Fruit fly (Drosophila melanogaster) whole organism, prepupa: ENCODE measurements around the gene pit.

Source experiments
- Blimp-1 ChIP-seq: fragments of 200-800 bp; sonication (Bioruptor generic); optimal IDR thresholded peaks from 3 replicates; lab custom pipeline; 2017; ENCODE audit warnings: missing biosample characterization, missing genetic modification characterization, mild to moderate bottlenecking, moderate library complexity, missing genetic modification reagents
- CG10631 ChIP-seq: fragments of 200-800 bp; sonication (Bioruptor generic); optimal IDR thresholded peaks from 2 replicates; lab custom pipeline; 2016; ENCODE audit warnings: missing biosample characterization, missing genetic modification characterization
- CG11294 ChIP-seq: fragments of 200-800 bp; sonication (Bioruptor generic); IDR thresholded peaks from 2 replicates; pipeline ENCODE4 v1.3.6; 2022; ENCODE audit warnings: missing biosample characterization, missing genetic modification characterization
- CG11902 ChIP-seq: fragments of 200-800 bp; sonication (Bioruptor generic); optimal IDR thresholded peaks from 3 replicates; lab custom pipeline; 2016; ENCODE audit warnings: missing biosample characterization, missing genetic modification characterization
- CG15336 ChIP-seq: fragments of 200-800 bp; sonication (Bioruptor generic); IDR thresholded peaks from 2 replicates; pipeline ENCODE4 v1.3.6; 2022; ENCODE audit warnings: missing biosample characterization, missing genetic modification characterization
- CG16779 ChIP-seq: fragments of 200-800 bp; sonication (Bioruptor generic); optimal IDR thresholded peaks from 3 replicates; lab custom pipeline; 2017; ENCODE audit warnings: missing biosample characterization, mild to moderate bottlenecking, missing genetic modification characterization
- CG3032 ChIP-seq: fragments of 200-800 bp; optimal IDR thresholded peaks from 2 replicates; lab custom pipeline; 2019; ENCODE audit warnings: missing biosample characterization, mild to moderate bottlenecking, missing genetic modification characterization, moderate library complexity
- CG31627 ChIP-seq: fragments of 200-800 bp; sonication (Bioruptor generic); optimal IDR thresholded peaks from 3 replicates; lab custom pipeline; 2016; ENCODE audit warnings: missing biosample characterization, missing genetic modification characterization
- CG32006 ChIP-seq: fragments of 200-800 bp; sonication (Bioruptor generic); optimal IDR thresholded peaks from 3 replicates; lab custom pipeline; 2017; ENCODE audit warnings: missing biosample characterization, mild to moderate bottlenecking, missing genetic modification characterization
- CG34406 ChIP-seq: fragments of 200-800 bp; sonication (Bioruptor generic); optimal IDR thresholded peaks from 3 replicates; lab custom pipeline; 2016; ENCODE audit warnings: missing biosample characterization, missing genetic modification characterization
- CG3919 ChIP-seq: fragments of 200-800 bp; sonication (Bioruptor generic); optimal IDR thresholded peaks from 3 replicates; lab custom pipeline; 2016; ENCODE audit warnings: missing biosample characterization, missing genetic modification characterization
- CG6163 ChIP-seq: fragments of 200-800 bp; sonication (Bioruptor generic); IDR thresholded peaks from 3 replicates; pipeline ENCODE4 v1.3.6; 2022; ENCODE audit warnings: missing biosample characterization, missing genetic modification characterization
- CG6792 ChIP-seq: fragments of 200-800 bp; sonication (Bioruptor generic); optimal IDR thresholded peaks from 3 replicates; lab custom pipeline; 2016; ENCODE audit warnings: missing biosample characterization, missing genetic modification characterization
- CG6808 ChIP-seq: fragments of 200-800 bp; sonication (Bioruptor generic); optimal IDR thresholded peaks from 3 replicates; lab custom pipeline; 2017; ENCODE audit warnings: missing biosample characterization, missing genetic modification characterization, mild to moderate bottlenecking, moderate library complexity, missing genetic modification reagents
- CG6854 ChIP-seq: fragments of 200-800 bp; sonication (Bioruptor generic); optimal IDR thresholded peaks from 2 replicates; lab custom pipeline; 2017; ENCODE audit warnings: missing biosample characterization, mild to moderate bottlenecking, missing genetic modification characterization
- CG7368 ChIP-seq: fragments of 200-800 bp; sonication (Bioruptor generic); optimal IDR thresholded peaks from 3 replicates; lab custom pipeline; 2016; ENCODE audit warnings: missing biosample characterization, missing genetic modification characterization
- CG8119 ChIP-seq: fragments of 200-800 bp; sonication (Bioruptor generic); IDR thresholded peaks from 3 replicates; pipeline ENCODE4 v1.3.6; 2022; ENCODE audit warnings: missing biosample characterization, missing genetic modification characterization
- CG8319 ChIP-seq: fragments of 200-800 bp; sonication (Bioruptor generic); optimal IDR thresholded peaks from 3 replicates; lab custom pipeline; 2016; ENCODE audit warnings: missing biosample characterization, missing genetic modification characterization
- Eip75B ChIP-seq: fragments of 200-800 bp; sonication (Bioruptor generic); optimal IDR thresholded peaks from 3 replicates; lab custom pipeline; 2016; ENCODE audit warnings: missing biosample characterization, missing genetic modification characterization
- Eip78C ChIP-seq: fragments of 200-800 bp; sonication (Bioruptor generic); peaks from one replicate; lab custom pipeline; 2016; ENCODE audit warnings: missing biosample characterization, missing genetic modification characterization
- Ets96B ChIP-seq: fragments of 200-800 bp; optimal IDR thresholded peaks from 2 replicates; lab custom pipeline; 2019; ENCODE audit warnings: missing biosample characterization, mild to moderate bottlenecking, missing genetic modification characterization, moderate library complexity
- Gug ChIP-seq: fragments of 200-800 bp; sonication (Bioruptor generic); IDR thresholded peaks from 2 replicates; pipeline ENCODE4 v1.3.6; 2022; ENCODE audit warnings: missing biosample characterization, missing genetic modification characterization
- Hr38 ChIP-seq: sonication (Bioruptor generic); optimal IDR thresholded peaks from 2 replicates; lab custom pipeline; 2016; ENCODE audit warnings: missing biosample characterization, missing genetic modification characterization
- Hr39 ChIP-seq: fragments of 200-800 bp; sonication (Bioruptor generic); optimal IDR thresholded peaks from 2 replicates; lab custom pipeline; 2016; ENCODE audit warnings: missing biosample characterization, missing genetic modification characterization
- Hr4 ChIP-seq: fragments of 200-800 bp; sonication (Bioruptor generic); optimal IDR thresholded peaks from 3 replicates; lab custom pipeline; 2016; ENCODE audit warnings: missing biosample characterization, missing genetic modification characterization
- Lpt ChIP-seq: fragments of 200-800 bp; sonication (Bioruptor generic); optimal IDR thresholded peaks from 3 replicates; lab custom pipeline; 2016; ENCODE audit warnings: missing biosample characterization, missing genetic modification characterization
- Sox102F ChIP-seq: fragments of 200-800 bp; sonication (Bioruptor generic); optimal IDR thresholded peaks from 2 replicates; lab custom pipeline; 2016; ENCODE audit warnings: missing biosample characterization, mild to moderate bottlenecking, missing genetic modification characterization
- Sox14 ChIP-seq: fragments of 200-800 bp; sonication (Bioruptor generic); optimal IDR thresholded peaks from 3 replicates; lab custom pipeline; 2016; ENCODE audit warnings: missing biosample characterization, missing genetic modification characterization
- Sox15 ChIP-seq: fragments of 200-800 bp; sonication (Bioruptor generic); optimal IDR thresholded peaks from 3 replicates; lab custom pipeline; 2016; ENCODE audit warnings: missing biosample characterization, missing genetic modification characterization
- achi ChIP-seq: fragments of 200-800 bp; sonication (Bioruptor generic); optimal IDR thresholded peaks from 3 replicates; lab custom pipeline; 2016; ENCODE audit warnings: missing biosample characterization, missing genetic modification characterization
- cyc ChIP-seq: fragments of 200-800 bp; sonication (Bioruptor generic); optimal IDR thresholded peaks from 3 replicates; lab custom pipeline; 2016; ENCODE audit warnings: missing biosample characterization, missing genetic modification characterization
- dac ChIP-seq: fragments of 200-800 bp; sonication (Bioruptor generic); optimal IDR thresholded peaks from 2 replicates; lab custom pipeline; 2017; ENCODE audit warnings: missing biosample characterization, mild to moderate bottlenecking, missing genetic modification characterization
- dsx ChIP-seq: fragments of 200-800 bp; optimal IDR thresholded peaks from 3 replicates; lab custom pipeline; 2019; ENCODE audit warnings: missing biosample characterization, mild to moderate bottlenecking, missing genetic modification characterization, moderate library complexity; ENCODE audit not compliant: poor library complexity, severe bottlenecking
- eg ChIP-seq: fragments of 200-800 bp; sonication (Bioruptor generic); IDR thresholded peaks from 3 replicates; pipeline ENCODE4 v1.3.6; 2022; ENCODE audit warnings: missing biosample characterization, missing genetic modification characterization
- esn ChIP-seq: fragments of 200-800 bp; sonication (Bioruptor generic); optimal IDR thresholded peaks from 2 replicates; lab custom pipeline; 2016; ENCODE audit warnings: missing biosample characterization, mild to moderate bottlenecking, missing genetic modification characterization, moderate library complexity
- fd85E ChIP-seq: fragments of 200-800 bp; sonication (Bioruptor generic); optimal IDR thresholded peaks from 3 replicates; lab custom pipeline; 2016; ENCODE audit warnings: missing biosample characterization, missing genetic modification characterization
- lz ChIP-seq: fragments of 200-800 bp; sonication (Bioruptor generic); optimal IDR thresholded peaks from 3 replicates; lab custom pipeline; 2016; ENCODE audit warnings: missing biosample characterization, missing genetic modification characterization
- net ChIP-seq: fragments of 200-800 bp; sonication (Bioruptor generic); optimal IDR thresholded peaks from 3 replicates; lab custom pipeline; 2016; ENCODE audit warnings: missing biosample characterization, missing genetic modification characterization
- pdm3 ChIP-seq: fragments of 200-800 bp; sonication (Bioruptor generic); optimal IDR thresholded peaks from 3 replicates; lab custom pipeline; 2016; ENCODE audit warnings: missing biosample characterization, missing genetic modification characterization
- salr ChIP-seq, 2 experiments: fragments of 200-800 bp; sonication (Bioruptor generic); optimal IDR thresholded peaks; 3 replicates each; lab custom pipeline; 2016 to 2018; ENCODE audit warnings: missing biosample characterization in 2 of 2, missing genetic modification characterization in 2 of 2, mild to moderate bottlenecking in 1 of 2
- svp ChIP-seq: fragments of 200-800 bp; sonication (Bioruptor generic); peaks from one replicate; lab custom pipeline; 2016; ENCODE audit warnings: missing biosample characterization, missing genetic modification characterization
- topi ChIP-seq: fragments of 200-800 bp; sonication (Bioruptor generic); optimal IDR thresholded peaks from 3 replicates; lab custom pipeline; 2016; ENCODE audit warnings: missing biosample characterization, missing genetic modification characterization

The pit gene

DNA sequence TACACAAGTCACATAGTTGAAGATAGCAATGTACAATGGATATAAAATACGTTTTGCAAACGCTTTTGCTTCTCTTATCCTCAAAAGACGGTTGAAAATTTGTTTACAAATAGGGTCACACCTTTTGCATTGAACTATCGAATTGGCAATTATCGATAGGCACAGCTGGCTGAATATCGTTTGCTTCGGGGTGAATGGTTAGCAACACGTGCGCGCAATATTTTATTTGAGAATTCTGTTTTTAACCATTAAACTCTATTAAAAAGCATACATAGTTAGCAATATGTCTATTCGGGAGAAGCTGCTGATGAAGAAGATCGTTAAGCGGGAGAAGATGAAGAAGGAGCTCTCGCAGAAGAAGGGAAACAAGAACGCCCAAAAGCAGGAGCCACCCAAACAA is 1.5 kb downstream of the pit start:
- no peak for TF ChIP-seq dsx (GFP tag; lab: Kevin White, UChicago)
- TF ChIP-seq CG10631 (GFP tag; lab: Kevin White, UChicago): no peak
- no peak for TF ChIP-seq Sox15 (GFP tag; lab: Kevin White, UChicago)
- TF ChIP-seq, all 60 proteins: peak for 0

DNA sequence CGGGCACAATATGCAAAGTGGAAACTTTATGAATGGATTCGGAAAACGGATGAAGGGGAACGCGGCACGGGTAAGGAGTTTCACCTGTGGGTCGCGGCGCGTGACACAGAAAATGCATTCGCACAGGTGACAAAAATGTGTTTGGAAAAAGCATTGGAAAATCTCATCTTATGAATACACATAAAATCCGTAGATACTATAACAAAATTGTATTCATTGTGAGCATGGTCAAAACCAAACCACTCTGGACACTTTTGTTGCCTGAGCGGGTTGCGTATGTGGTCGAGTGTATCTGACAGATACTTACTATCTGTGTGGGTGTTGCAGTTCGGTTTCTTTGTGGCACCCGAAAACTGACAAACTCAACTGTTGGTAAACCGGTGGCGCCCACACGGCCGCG is 5.4 kb downstream of the pit start:
- no peak for TF ChIP-seq CG8319 (GFP tag; lab: Kevin White, UChicago)
- TF ChIP-seq Blimp-1 (GFP tag; lab: Kevin White, UChicago): no peak
- peak; percentile 65 for TF ChIP-seq lz (GFP tag; lab: Kevin White, UChicago)
- no peak for TF ChIP-seq CG16779 (tag; lab: Kevin White, UChicago)
- TF ChIP-seq CG6854 (GFP tag; lab: Kevin White, UChicago): no peak
- no peak for TF ChIP-seq pdm3 (GFP tag; lab: Kevin White, UChicago)
- TF ChIP-seq topi (GFP tag; lab: Kevin White, UChicago): peak; percentile 72
- TF ChIP-seq CG3919 (GFP tag; lab: Kevin White, UChicago): peak; percentile 78
- TF ChIP-seq CG32006 (GFP tag; lab: Kevin White, UChicago): peak; percentile 86
- peak; percentile 54 for TF ChIP-seq dac (GFP tag; lab: Kevin White, UChicago)
- no peak for TF ChIP-seq CG10631 (GFP tag; lab: Kevin White, UChicago)
- TF ChIP-seq CG3032: peak; percentile 22
- peak; percentile 71 for TF ChIP-seq esn (GFP tag; lab: Kevin White, UChicago)
- TF ChIP-seq CG6792 (GFP tag; lab: Kevin White, UChicago): peak; percentile 70
- no peak for TF ChIP-seq salr (GFP tag; optimal IDR thresholded peaks at IDR 0.05; lab: Kevin White, UChicago)
- TF ChIP-seq CG7368 (GFP tag; lab: Kevin White, UChicago): peak; percentile 75
- TF ChIP-seq Eip75B (GFP tag; lab: Kevin White, UChicago): no peak
- TF ChIP-seq dsx (GFP tag; lab: Kevin White, UChicago): peak; percentile 11
- peak; percentile 78 for TF ChIP-seq Lpt
- no peak for TF ChIP-seq Hr38 (GFP tag; lab: Kevin White, UChicago)
- TF ChIP-seq CG34406 (GFP tag; lab: Kevin White, UChicago): peak; percentile 71
- TF ChIP-seq Hr4 (GFP tag; lab: Kevin White, UChicago): no peak
- peak; percentile 81 for TF ChIP-seq Sox14
- peak; percentile 35 for TF ChIP-seq CG11902 (GFP tag; lab: Kevin White, UChicago)
- TF ChIP-seq CG8119: peak; percentile 94
- peak; percentile 80 for TF ChIP-seq achi (GFP tag; lab: Kevin White, UChicago)
- peak; percentile 94 for TF ChIP-seq eg (GFP tag; lab: Robert Waterston, UW)
- peak; percentile 79 for TF ChIP-seq CG11294 (GFP tag; lab: Robert Waterston, UW)
- peak; percentile 42 for TF ChIP-seq Ets96B (tag; lab: Kevin White, UChicago)
- TF ChIP-seq svp (GFP tag; lab: Kevin White, UChicago): no peak
- peak; percentile 66 for TF ChIP-seq cyc
- TF ChIP-seq Gug (GFP tag; lab: Robert Waterston, UW): peak; percentile 71
- TF ChIP-seq CG31627 (GFP tag; lab: Kevin White, UChicago): peak; percentile 70
- TF ChIP-seq Sox102F: no peak
- TF ChIP-seq fd85E (GFP tag; lab: Kevin White, UChicago): no peak
- peak; percentile 92 for TF ChIP-seq Eip78C (GFP tag; lab: Kevin White, UChicago)
- TF ChIP-seq Sox15 (GFP tag; lab: Kevin White, UChicago): peak; percentile 42
- TF ChIP-seq net: peak; percentile 84
- no peak for TF ChIP-seq Hr39 (GFP tag; lab: Kevin White, UChicago)
- peak; percentile 21 for TF ChIP-seq CG6808
- TF ChIP-seq CG6163 (GFP tag; lab: Robert Waterston, UW): peak; percentile 90
- peak; percentile 95 for TF ChIP-seq CG15336 (GFP tag; lab: Robert Waterston, UW)
